Worm (Caenorhabditis elegans) whole organism, L3 larva: ENCODE results near the gene R07B1.11.
A peak's percentile ranks its signal among the peaks of the same experiment; 100 is the strongest.

Experiments
- ZK546.5 ChIP-seq: sonication (generic microtip); optimal IDR thresholded peaks from 2 replicates; lab custom pipeline; 2017; ENCODE audit warnings: missing biosample characterization, missing genetic modification characterization
- aly-2 ChIP-seq: fragments of 150-350 bp; optimal IDR thresholded peaks from 2 replicates; lab custom pipeline; 2014; ENCODE audit warnings: missing biosample characterization, missing genetic modification characterization
- ama-1 ChIP-seq: fragments of 150-350 bp; optimal IDR thresholded peaks from 2 replicates; lab custom pipeline; 2018
- ceh-16 ChIP-seq: sonication (generic microtip); optimal IDR thresholded peaks from 2 replicates; lab custom pipeline; 2017; ENCODE audit warnings: missing biosample characterization, missing genetic modification characterization
- ceh-28 ChIP-seq: fragments of 150-350 bp; optimal IDR thresholded peaks from 2 replicates; lab custom pipeline; 2014; ENCODE audit warnings: missing biosample characterization, missing genetic modification reagents, missing genetic modification characterization
- ceh-82 ChIP-seq: fragments of 150-350 bp; optimal IDR thresholded peaks from 2 replicates; lab custom pipeline; 2014; ENCODE audit warnings: missing biosample characterization, missing genetic modification characterization
- ceh-9 ChIP-seq: sonication (generic microtip); optimal IDR thresholded peaks from 2 replicates; lab custom pipeline; 2018; ENCODE audit warnings: missing biosample characterization, missing genetic modification characterization
- daf-12 ChIP-seq: fragments of 150-350 bp; optimal IDR thresholded peaks from 2 replicates; lab custom pipeline; 2014; ENCODE audit warnings: missing biosample characterization, missing genetic modification reagents, missing genetic modification characterization
- egl-27 ChIP-seq: sonication (generic microtip); optimal IDR thresholded peaks from 4 replicates; lab custom pipeline; 2017; ENCODE audit warnings: missing biosample characterization, missing genetic modification reagents, missing genetic modification characterization
- egl-5 ChIP-seq: fragments of 150-350 bp; optimal IDR thresholded peaks from 2 replicates; lab custom pipeline; 2017; ENCODE audit warnings: missing biosample characterization, missing genetic modification reagents, missing genetic modification characterization, inconsistent platforms
- elt-1 ChIP-seq: fragments of 150-350 bp; optimal IDR thresholded peaks from 2 replicates; lab custom pipeline; 2014; ENCODE audit warnings: missing biosample characterization, missing genetic modification characterization
- elt-2 ChIP-seq: sonication (generic microtip); optimal IDR thresholded peaks from 2 replicates; lab custom pipeline; 2016; ENCODE audit warnings: missing genetic modification reagents, mild to moderate bottlenecking, missing genetic modification characterization, missing compliant biosample characterization
- elt-3 ChIP-seq, 3 experiments: fragments of 150-350 bp in 1 of 3; sonication (generic microtip) in 2 of 3; optimal IDR thresholded peaks; 2 replicates in 2 of 3; 4 replicates in 1 of 3; lab custom pipeline; 2014 to 2017; ENCODE audit warnings: missing biosample characterization in 3 of 3, missing genetic modification characterization in 3 of 3
- eor-1 ChIP-seq, 2 experiments: fragments of 150-350 bp; optimal IDR thresholded peaks; 2 replicates each; lab custom pipeline; 2014 to 2018; ENCODE audit warnings: missing biosample characterization in 2 of 2, missing genetic modification characterization in 2 of 2
- fkh-10 ChIP-seq: sonication (generic microtip); optimal IDR thresholded peaks from 2 replicates; lab custom pipeline; 2017; ENCODE audit warnings: missing biosample characterization, missing genetic modification reagents, missing genetic modification characterization
- fos-1 ChIP-seq: fragments of 150-350 bp; optimal IDR thresholded peaks from 2 replicates; lab custom pipeline; 2014; ENCODE audit warnings: missing biosample characterization, missing genetic modification characterization
- hmg-11 ChIP-seq: sonication (generic microtip); optimal IDR thresholded peaks from 2 replicates; lab custom pipeline; 2016; ENCODE audit warnings: missing genetic modification characterization, missing compliant biosample characterization
- jun-1 ChIP-seq: fragments of 150-350 bp; optimal IDR thresholded peaks from 2 replicates; lab custom pipeline; 2014; ENCODE audit warnings: missing biosample characterization, missing genetic modification reagents, missing genetic modification characterization
- lin-15B ChIP-seq: fragments of 150-350 bp; optimal IDR thresholded peaks from 2 replicates; lab custom pipeline; 2014; ENCODE audit warnings: missing biosample characterization, missing genetic modification characterization
- lin-39 ChIP-seq: fragments of 150-350 bp; optimal IDR thresholded peaks from 2 replicates; lab custom pipeline; 2018; ENCODE audit warnings: missing biosample characterization, missing genetic modification reagents, missing genetic modification characterization
- lsy-12 ChIP-seq: sonication (generic microtip); optimal IDR thresholded peaks from 2 replicates; lab custom pipeline; 2016; ENCODE audit warnings: mild to moderate bottlenecking, missing genetic modification characterization, missing compliant biosample characterization
- mml-1 ChIP-seq: fragments of 150-350 bp; sonication (generic microtip); optimal IDR thresholded peaks from 3 replicates; lab custom pipeline; 2014; ENCODE audit warnings: missing biosample characterization, missing genetic modification characterization
- nfya-1 ChIP-seq: sonication (generic microtip); optimal IDR thresholded peaks from 2 replicates; lab custom pipeline; 2017; ENCODE audit warnings: missing genetic modification characterization, mild to moderate bottlenecking, missing compliant biosample characterization, antibody characterized with exemption, moderate library complexity; ENCODE audit not compliant: insufficient read depth
- nhr-11 ChIP-seq: fragments of 150-350 bp; optimal IDR thresholded peaks from 2 replicates; lab custom pipeline; 2014; ENCODE audit warnings: missing biosample characterization, missing genetic modification characterization
- nhr-23 ChIP-seq: fragments of 150-350 bp; optimal IDR thresholded peaks from 2 replicates; lab custom pipeline; 2014; ENCODE audit warnings: missing biosample characterization, missing genetic modification reagents, missing genetic modification characterization
- nhr-237 ChIP-seq: fragments of 150-350 bp; optimal IDR thresholded peaks from 2 replicates; lab custom pipeline; 2014; ENCODE audit warnings: missing biosample characterization, missing genetic modification characterization
- nhr-25 ChIP-seq: sonication (generic microtip); optimal IDR thresholded peaks from 2 replicates; lab custom pipeline; 2017; ENCODE audit warnings: missing biosample characterization, missing genetic modification characterization
- nhr-28 ChIP-seq: fragments of 150-350 bp; optimal IDR thresholded peaks from 2 replicates; lab custom pipeline; 2014; ENCODE audit warnings: missing biosample characterization, missing genetic modification characterization
- nhr-43 ChIP-seq: sonication (generic microtip); optimal IDR thresholded peaks from 2 replicates; lab custom pipeline; 2016; ENCODE audit warnings: mild to moderate bottlenecking, missing genetic modification characterization, missing compliant biosample characterization; ENCODE audit not compliant: poor library complexity, severe bottlenecking
- nhr-76 ChIP-seq: fragments of 150-350 bp; sonication (generic microtip); optimal IDR thresholded peaks from 5 replicates; lab custom pipeline; 2014; ENCODE audit warnings: missing biosample characterization, missing genetic modification characterization
- nhr-77 ChIP-seq: fragments of 150-350 bp; optimal IDR thresholded peaks from 2 replicates; lab custom pipeline; 2014; ENCODE audit warnings: missing biosample characterization, missing genetic modification characterization
- pha-4 ChIP-seq: fragments of 150-350 bp; optimal IDR thresholded peaks from 2 replicates; lab custom pipeline; 2014; ENCODE audit warnings: missing biosample characterization, missing genetic modification reagents, missing genetic modification characterization
- pqm-1 ChIP-seq: fragments of 150-350 bp; optimal IDR thresholded peaks from 2 replicates; lab custom pipeline; 2017; ENCODE audit warnings: missing biosample characterization, missing genetic modification characterization, inconsistent platforms
- sea-2 ChIP-seq: fragments of 150-350 bp; sonication (generic microtip); optimal IDR thresholded peaks from 4 replicates; lab custom pipeline; 2014; ENCODE audit warnings: missing biosample characterization, missing genetic modification reagents, missing genetic modification characterization
- snpc-4 ChIP-seq: fragments of 150-350 bp; optimal IDR thresholded peaks from 2 replicates; lab custom pipeline; 2014; ENCODE audit warnings: missing biosample characterization, missing genetic modification characterization
- tbx-2 ChIP-seq: sonication (generic microtip); optimal IDR thresholded peaks from 2 replicates; lab custom pipeline; 2016; ENCODE audit warnings: mild to moderate bottlenecking, missing genetic modification characterization, missing compliant biosample characterization
- zag-1 ChIP-seq: fragments of 150-350 bp; optimal IDR thresholded peaks from 2 replicates; lab custom pipeline; 2014; ENCODE audit warnings: missing biosample characterization, missing genetic modification characterization
- ztf-4 ChIP-seq: fragments of 150-350 bp; optimal IDR thresholded peaks from 2 replicates; lab custom pipeline; 2014; ENCODE audit warnings: missing biosample characterization, missing genetic modification characterization

R07B1.11 gene

DNA sequence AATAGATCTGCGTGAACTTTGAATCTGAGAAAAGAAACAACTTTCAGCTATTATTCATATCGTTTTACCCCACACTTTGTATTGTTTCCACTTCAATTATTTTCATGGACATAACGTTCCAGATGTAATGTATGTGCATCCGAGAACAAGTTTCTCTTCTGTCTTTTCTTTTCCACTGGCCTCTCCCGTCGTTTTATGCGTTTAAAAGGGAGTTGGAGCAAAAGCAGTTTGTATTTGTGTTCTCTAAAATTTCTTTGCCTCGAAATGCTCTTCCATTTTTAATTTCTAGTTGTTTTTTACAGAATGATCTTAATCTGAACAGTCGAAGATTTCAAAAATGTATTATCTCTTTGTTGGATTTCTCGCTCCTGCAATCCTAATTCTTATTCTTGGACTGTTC lies at the start of gene R07B1.11:
R07B1.11 (plus strand) TSS at position 301 of the 400 bp plus-strand sequence.
- TF ChIP-seq nfya-1 (tag; lab: Kevin White, UChicago) (no peak), nhr-25 (tag; lab: Kevin White, UChicago) (no peak), fkh-10 (GFP tag; lab: Kevin White, UChicago) (no peak), daf-12 (tag; lab: Kevin White, UChicago) (no peak)

DNA sequence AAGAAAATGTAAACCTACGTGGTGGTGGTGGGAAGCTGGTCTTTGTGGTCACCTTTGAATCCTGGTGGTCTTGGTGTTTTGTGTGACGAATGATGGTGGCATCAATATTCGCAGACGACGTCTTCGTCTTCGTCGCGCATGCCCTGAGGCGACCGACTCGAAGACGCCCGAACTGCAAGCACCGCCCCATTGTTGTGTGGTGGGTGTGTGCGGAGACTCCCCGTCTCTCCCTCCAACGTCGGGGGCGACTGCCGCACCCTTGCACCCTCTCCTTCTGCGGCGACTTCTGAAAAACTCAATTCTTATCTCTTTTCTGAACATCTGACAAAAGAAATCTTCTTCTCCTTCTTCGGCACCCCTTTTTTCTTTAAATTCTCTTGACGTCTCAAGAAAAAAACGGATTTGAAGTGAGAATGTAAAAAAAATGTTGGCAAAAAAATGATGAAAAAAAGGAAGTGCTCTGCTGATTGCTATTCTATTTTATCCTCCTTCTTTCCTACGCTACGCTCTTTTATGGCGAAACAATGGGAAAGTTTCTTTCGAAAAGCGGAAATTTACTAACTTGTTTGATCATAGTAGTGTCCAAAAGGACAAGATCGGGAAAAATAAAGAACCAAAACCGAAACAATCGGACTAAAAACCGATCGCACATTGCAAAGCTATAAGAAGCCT lies 49.2 kb upstream of the R07B1.11 start, which contains the start of gene lgc-47:
lgc-47 (minus strand) TSS at position 286 of the 672 bp plus-strand sequence.
- peak; percentile 85 for TF ChIP-seq fkh-10 (GFP tag; lab: Kevin White, UChicago)
- no peak for TF ChIP-seq lin-15B (tag; lab: Kevin White, UChicago)

DNA sequence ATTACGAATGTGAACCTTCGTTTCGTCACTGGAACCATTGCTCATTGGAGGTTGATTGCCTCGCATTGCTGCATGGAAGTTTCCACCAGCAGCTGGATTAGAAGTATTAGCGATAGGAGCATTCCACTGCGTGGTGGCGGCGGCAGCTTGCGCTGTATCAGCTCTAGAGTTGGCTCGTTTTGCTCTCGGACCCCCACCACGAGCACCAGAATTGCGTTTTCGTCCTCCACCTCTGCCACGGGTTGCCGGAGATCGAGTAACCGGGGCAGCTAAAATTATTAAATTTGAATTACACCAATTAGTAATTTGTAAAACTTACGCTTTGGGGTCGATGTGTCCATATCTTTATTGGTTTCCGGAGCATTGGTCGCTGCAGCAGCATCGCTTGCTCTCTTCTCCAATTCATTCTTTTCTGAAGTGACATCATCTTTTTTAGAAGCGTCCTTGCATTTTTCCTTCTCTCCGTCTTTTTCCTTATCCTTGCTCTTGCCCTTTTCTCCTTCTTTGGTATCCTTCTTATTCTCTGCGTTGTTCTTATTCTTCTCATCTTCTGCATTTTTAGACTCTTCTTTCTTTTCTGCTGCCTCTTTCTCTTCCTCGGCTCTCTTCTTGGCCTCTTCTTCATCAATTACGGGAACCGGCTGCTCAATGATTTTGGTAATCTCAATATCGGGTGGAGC lies 42.4 kb upstream of the R07B1.11 start:
- TF ChIP-seq ama-1 (lab: Kevin White, UChicago): no peak
- peak; percentile 49 for TF ChIP-seq lin-39 (tag; lab: Kevin White, UChicago)
- TF ChIP-seq nhr-11 (tag; lab: Kevin White, UChicago): no peak
- TF ChIP-seq elt-3 (tag; optimal IDR thresholded peaks at IDR 0.05; lab: Kevin White, UChicago): no peak
- no peak for TF ChIP-seq ceh-16
- TF ChIP-seq, all 47 proteins: peak for 1

DNA sequence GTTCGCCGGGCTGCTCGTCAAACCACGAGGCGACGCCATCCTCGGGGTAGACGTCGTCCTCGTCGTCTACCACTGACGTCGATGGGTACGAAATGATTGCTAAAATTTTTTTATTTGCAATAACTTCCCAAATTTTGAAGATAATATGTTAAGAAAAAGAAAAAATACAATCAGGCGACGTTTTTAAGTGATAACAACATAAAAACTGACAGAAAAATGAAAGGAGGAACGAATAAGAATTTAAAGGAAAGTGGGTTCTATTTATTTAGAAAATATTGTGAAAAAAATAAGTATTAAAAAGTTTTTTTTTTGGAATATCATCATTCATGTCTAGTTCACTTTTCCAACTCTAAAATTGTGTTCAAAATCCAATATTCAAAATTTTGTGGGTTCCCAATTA lies 34.5 kb upstream of the R07B1.11 start, which contains the start of gene dpy-22:
dpy-22 (minus strand) TSS at position 101 of the 400 bp plus-strand sequence.
- TF ChIP-seq snpc-4 (tag; lab: Kevin White, UChicago): no peak
- TF ChIP-seq nhr-77 (tag; lab: Kevin White, UChicago): no peak
- TF ChIP-seq fkh-10 (GFP tag; lab: Kevin White, UChicago): no peak
- TF ChIP-seq egl-27: no peak
- no peak for TF ChIP-seq sea-2
- TF ChIP-seq eor-1 (tag; optimal IDR thresholded peaks at IDR 0.05; lab: Kevin White, UChicago): no peak
- no peak for TF ChIP-seq nhr-11 (tag; lab: Kevin White, UChicago)
- no peak for TF ChIP-seq lsy-12 (tag; lab: Kevin White, UChicago)
- TF ChIP-seq pha-4: no peak
- no peak for TF ChIP-seq hmg-11 (tag; lab: Kevin White, UChicago)
- no peak for TF ChIP-seq aly-2 (tag; lab: Kevin White, UChicago)
- TF ChIP-seq ama-1 (lab: Kevin White, UChicago): no peak
- TF ChIP-seq ceh-82 (tag; lab: Kevin White, UChicago): no peak
- TF ChIP-seq ZK546.5 (tag; lab: Kevin White, UChicago): no peak
- no peak for TF ChIP-seq zag-1 (tag; lab: Kevin White, UChicago)
- no peak for TF ChIP-seq nhr-23 (tag; lab: Kevin White, UChicago)
- TF ChIP-seq mml-1: no peak
- TF ChIP-seq ceh-9 (tag; lab: Kevin White, UChicago): no peak
- no peak for TF ChIP-seq elt-1 (tag; lab: Kevin White, UChicago)
- TF ChIP-seq ceh-28 (tag; lab: Kevin White, UChicago): no peak
- TF ChIP-seq, all 47 proteins: peak for 0

DNA sequence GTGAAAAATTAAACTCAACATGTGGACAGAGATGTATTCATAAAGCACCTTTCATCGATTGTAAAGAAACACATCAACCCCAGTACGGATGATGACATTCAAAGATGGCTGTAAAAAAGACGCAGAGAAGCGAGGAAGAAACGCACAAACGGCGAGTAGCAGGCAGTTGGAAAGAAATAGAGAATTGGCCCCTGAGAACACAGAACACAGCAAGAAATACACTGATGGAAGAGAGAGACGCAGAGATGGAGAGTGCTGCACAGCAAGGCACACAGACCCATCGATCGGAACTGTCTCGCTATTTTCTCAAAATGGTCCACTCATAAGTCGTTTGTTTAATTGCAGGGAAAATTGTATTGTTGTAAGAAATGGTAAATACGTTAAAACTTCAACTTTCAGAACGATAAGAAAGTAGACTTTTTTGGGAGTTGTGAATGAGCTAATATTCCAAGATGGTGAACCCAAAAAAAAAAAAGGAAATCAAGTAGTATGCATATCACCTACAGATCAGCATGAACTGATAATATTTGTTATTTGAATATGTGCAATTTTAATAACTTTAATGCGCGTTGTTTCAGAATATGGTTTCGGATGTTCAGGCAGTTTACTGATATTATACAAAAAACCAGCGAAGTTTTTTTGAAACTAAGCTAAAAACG lies 34.0 kb upstream of the R07B1.11 start:
- no peak for TF ChIP-seq egl-27
- TF ChIP-seq elt-2 (tag; lab: Kevin White, UChicago): peak; percentile 69
- TF ChIP-seq zag-1 (tag; lab: Kevin White, UChicago): no peak
- TF ChIP-seq pha-4: no peak
- peak; percentile 50 for TF ChIP-seq nhr-23 (tag; lab: Kevin White, UChicago)
- TF ChIP-seq nhr-25 (tag; lab: Kevin White, UChicago): peak; percentile 70
- no peak for TF ChIP-seq sea-2
- TF ChIP-seq ztf-4: no peak
- TF ChIP-seq nhr-76 (tag; lab: Kevin White, UChicago): no peak
- TF ChIP-seq egl-5: peak; percentile 73
- no peak for TF ChIP-seq eor-1 (tag; optimal IDR thresholded peaks at IDR 0.05; lab: Kevin White, UChicago)
- TF ChIP-seq nhr-43 (tag; lab: Kevin White, UChicago): no peak
- no peak for TF ChIP-seq tbx-2 (tag; lab: Kevin White, UChicago)
- no peak for TF ChIP-seq nhr-28 (tag; lab: Kevin White, UChicago)
- TF ChIP-seq ZK546.5 (tag; lab: Kevin White, UChicago): no peak
- TF ChIP-seq hmg-11 (tag; lab: Kevin White, UChicago): peak; percentile 90
- peak; percentile 60 for TF ChIP-seq ceh-28 (tag; lab: Kevin White, UChicago)
- TF ChIP-seq aly-2 (tag; lab: Kevin White, UChicago): no peak
- peak; percentile 52 for TF ChIP-seq lin-39 (tag; lab: Kevin White, UChicago)
- TF ChIP-seq elt-3 (tag; optimal IDR thresholded peaks at IDR 0.05; lab: Kevin White, UChicago): no peak
- no peak for TF ChIP-seq fos-1 (tag; lab: Kevin White, UChicago)
- no peak for TF ChIP-seq nhr-77 (tag; lab: Kevin White, UChicago)
- TF ChIP-seq jun-1 (tag; lab: Kevin White, UChicago): peak; percentile 77
- TF ChIP-seq elt-1 (tag; lab: Kevin White, UChicago): no peak
- TF ChIP-seq ceh-82 (tag; lab: Kevin White, UChicago): no peak
- TF ChIP-seq nfya-1 (tag; lab: Kevin White, UChicago): peak; percentile 70
- peak; percentile 55 for TF ChIP-seq pqm-1 (tag; lab: Kevin White, UChicago)
- no peak for TF ChIP-seq nhr-237 (tag; lab: Kevin White, UChicago)
- no peak for TF ChIP-seq ama-1 (lab: Kevin White, UChicago)
